Fruit fly (Drosophila melanogaster) whole organism, embryonic: ENCODE measurements around the gene Drs.

ENCODE experiments used
- ATbp ChIP-seq: fragments of 200-800 bp; sonication (Bioruptor generic); optimal IDR thresholded peaks from 2 replicates; lab custom pipeline; 2017; ENCODE audit warnings: missing biosample characterization, mild to moderate bottlenecking, missing genetic modification characterization, missing genetic modification reagents
- Atf-2 ChIP-seq: fragments of 200-800 bp; sonication (Bioruptor generic); optimal IDR thresholded peaks from 2 replicates; lab custom pipeline; 2016; ENCODE audit warnings: missing biosample characterization, missing genetic modification characterization
- Atf6 ChIP-seq: fragments of 200-800 bp; sonication (Bioruptor generic); IDR thresholded peaks from 2 replicates; pipeline ENCODE4 v1.3.6; 2022; ENCODE audit warnings: missing biosample characterization, missing genetic modification characterization
- Bteb2 ChIP-seq: fragments of 200-800 bp; sonication (Bioruptor generic); optimal IDR thresholded peaks from 2 replicates; lab custom pipeline; 2016; ENCODE audit warnings: missing biosample characterization, missing genetic modification characterization
- CG10147 ChIP-seq: fragments of 200-800 bp; sonication (Bioruptor generic); optimal IDR thresholded peaks from 2 replicates; lab custom pipeline; 2019; ENCODE audit warnings: missing biosample characterization, mild to moderate bottlenecking, missing genetic modification characterization, moderate library complexity
- CG10321 ChIP-seq: fragments of 200-800 bp; sonication (Bioruptor generic); IDR thresholded peaks from 2 replicates; pipeline ENCODE4 v1.3.6; 2022; ENCODE audit warnings: missing biosample characterization, missing genetic modification characterization
- CG11247 ChIP-seq: fragments of 200-800 bp; sonication (Bioruptor generic); IDR thresholded peaks from 2 replicates; pipeline ENCODE4 v1.3.6; 2022; ENCODE audit warnings: missing biosample characterization, missing genetic modification characterization
- CG11696 ChIP-seq: fragments of 200-800 bp; sonication (Bioruptor generic); IDR thresholded peaks from 2 replicates; pipeline ENCODE4 v1.3.6; 2022; ENCODE audit warnings: missing biosample characterization, missing genetic modification characterization
- CG15696 ChIP-seq: fragments of 200-800 bp; sonication (Bioruptor generic); optimal IDR thresholded peaks from 2 replicates; lab custom pipeline; 2019; ENCODE audit warnings: missing biosample characterization, mild to moderate bottlenecking, missing genetic modification characterization, moderate library complexity
- CG1647 ChIP-seq: fragments of 200-800 bp; sonication (Bioruptor generic); optimal IDR thresholded peaks from 3 replicates; lab custom pipeline; 2016; ENCODE audit warnings: missing biosample characterization, missing genetic modification characterization
- CG1792 ChIP-seq: fragments of 200-800 bp; sonication (Bioruptor generic); optimal IDR thresholded peaks from 2 replicates; lab custom pipeline; 2016; ENCODE audit warnings: missing biosample characterization, missing genetic modification characterization
- CG2678 ChIP-seq: fragments of 200-800 bp; sonication (Bioruptor generic); optimal IDR thresholded peaks from 3 replicates; lab custom pipeline; 2019; ENCODE audit warnings: missing biosample characterization, mild to moderate bottlenecking, missing genetic modification characterization, moderate library complexity
- CG31441 ChIP-seq: fragments of 200-800 bp; sonication (Bioruptor generic); IDR thresholded peaks from 2 replicates; pipeline ENCODE4 v1.3.6; 2022; ENCODE audit warnings: missing biosample characterization, missing genetic modification characterization
- CG33213 ChIP-seq: fragments of 200-800 bp; sonication (Bioruptor generic); optimal IDR thresholded peaks from 3 replicates; lab custom pipeline; 2016; ENCODE audit warnings: missing biosample characterization, missing genetic modification characterization
- CG34376 ChIP-seq: fragments of 200-800 bp; sonication (Bioruptor generic); optimal IDR thresholded peaks from 2 replicates; lab custom pipeline; 2018; ENCODE audit warnings: missing biosample characterization, mild to moderate bottlenecking, missing genetic modification characterization
- CG3838 ChIP-seq: fragments of 200-800 bp; sonication (Bioruptor generic); optimal IDR thresholded peaks from 3 replicates; lab custom pipeline; 2016; ENCODE audit warnings: missing biosample characterization, missing genetic modification characterization
- CG43689 ChIP-seq: fragments of 200-800 bp; sonication (Bioruptor generic); IDR thresholded peaks from 2 replicates; pipeline ENCODE4 v1.3.6; 2022; ENCODE audit warnings: missing biosample characterization, missing genetic modification characterization
- CG4820 ChIP-seq: fragments of 200-800 bp; sonication (Bioruptor generic); optimal IDR thresholded peaks from 3 replicates; lab custom pipeline; 2016; ENCODE audit warnings: missing biosample characterization, missing genetic modification characterization
- CG6765 ChIP-seq: fragments of 200-800 bp; sonication (Bioruptor generic); optimal IDR thresholded peaks from 3 replicates; lab custom pipeline; 2017; ENCODE audit warnings: missing biosample characterization, mild to moderate bottlenecking, missing genetic modification characterization
- CG6791 ChIP-seq: fragments of 200-800 bp; sonication (Bioruptor generic); IDR thresholded peaks from 3 replicates; pipeline ENCODE4 v1.3.6; 2022; ENCODE audit warnings: missing biosample characterization, missing genetic modification characterization; ENCODE audit not compliant: partially characterized antibody
- CG7372 ChIP-seq: fragments of 200-800 bp; sonication (Bioruptor generic); IDR thresholded peaks from 2 replicates; pipeline ENCODE4 v1.3.6; 2022; ENCODE audit warnings: missing biosample characterization, missing genetic modification characterization
- CG7839 ChIP-seq: fragments of 200-800 bp; sonication (Bioruptor generic); optimal IDR thresholded peaks from 3 replicates; lab custom pipeline; 2018; ENCODE audit warnings: missing biosample characterization, mild to moderate bottlenecking, missing genetic modification characterization, moderate library complexity
- Drgx ChIP-seq: fragments of 200-800 bp; sonication (Bioruptor generic); IDR thresholded peaks from 2 replicates; pipeline ENCODE4 v1.3.6; 2022; ENCODE audit warnings: missing biosample characterization, missing genetic modification characterization
- Elba2 ChIP-seq: fragments of 200-800 bp; sonication (Bioruptor generic); optimal IDR thresholded peaks from 3 replicates; lab custom pipeline; 2016; ENCODE audit warnings: missing biosample characterization, missing genetic modification characterization
- Hr39 ChIP-seq: fragments of >200 bp; optimal IDR thresholded peaks from 2 replicates; lab custom pipeline; 2017
- Max ChIP-seq: fragments of 200-800 bp; sonication (Bioruptor generic); optimal IDR thresholded peaks from 2 replicates; lab custom pipeline; 2016; ENCODE audit warnings: missing biosample characterization, mild to moderate bottlenecking, missing genetic modification characterization
- Mrtf ChIP-seq: fragments of 200-800 bp; sonication (Bioruptor generic); IDR thresholded peaks from 3 replicates; pipeline ENCODE4 v1.3.6; 2022; ENCODE audit warnings: missing biosample characterization, missing genetic modification characterization
- Oaz ChIP-seq: fragments of 200-800 bp; sonication (Bioruptor generic); IDR thresholded peaks from 2 replicates; pipeline ENCODE4 v1.3.6; 2022; ENCODE audit warnings: missing biosample characterization, missing genetic modification characterization
- bbx ChIP-seq: fragments of 200-800 bp; sonication (Bioruptor generic); IDR thresholded peaks from 2 replicates; pipeline ENCODE4 v1.3.6; 2022; ENCODE audit warnings: missing biosample characterization, missing genetic modification characterization; ENCODE audit not compliant: partially characterized antibody
- dm ChIP-seq: fragments of 200-800 bp; sonication (Bioruptor generic); optimal IDR thresholded peaks from 3 replicates; lab custom pipeline; 2016; ENCODE audit warnings: missing biosample characterization, missing genetic modification characterization
- en ChIP-seq: fragments of 200-800 bp; sonication (Bioruptor generic); optimal IDR thresholded peaks from 2 replicates; lab custom pipeline; 2016; ENCODE audit warnings: missing biosample characterization, missing genetic modification characterization
- esg ChIP-seq: fragments of 200-800 bp; sonication (Bioruptor generic); conservative IDR thresholded peaks from 2 replicates; pipeline ENCODE4 v1.3.6; 2022; ENCODE audit warnings: missing biosample characterization, missing genetic modification characterization
- gsb ChIP-seq: fragments of 200-800 bp; sonication (Bioruptor generic); IDR thresholded peaks from 2 replicates; pipeline ENCODE4 v1.3.6; 2022; ENCODE audit warnings: missing biosample characterization, missing genetic modification characterization
- gsb-n ChIP-seq: fragments of 200-800 bp; sonication (Bioruptor generic); optimal IDR thresholded peaks from 3 replicates; lab custom pipeline; 2018; ENCODE audit warnings: missing biosample characterization, mild to moderate bottlenecking, missing genetic modification characterization
- ham ChIP-seq: fragments of 200-800 bp; sonication (Bioruptor generic); IDR thresholded peaks from 2 replicates; pipeline ENCODE4 v1.3.6; 2022; ENCODE audit warnings: missing biosample characterization, missing genetic modification characterization
- hb ChIP-seq: fragments of 200-800 bp; sonication (Bioruptor generic); IDR thresholded peaks from 3 replicates; pipeline ENCODE4 v1.3.6; 2022; ENCODE audit warnings: missing biosample characterization, missing genetic modification characterization; ENCODE audit not compliant: partially characterized antibody
- her ChIP-seq: fragments of 200-800 bp; sonication (Bioruptor generic); optimal IDR thresholded peaks from 2 replicates; lab custom pipeline; 2016; ENCODE audit warnings: missing biosample characterization, missing genetic modification characterization
- jumu ChIP-seq: fragments of 200-800 bp; sonication (Bioruptor generic); optimal IDR thresholded peaks from 3 replicates; lab custom pipeline; 2016; ENCODE audit warnings: missing biosample characterization, missing genetic modification characterization
- lmd ChIP-seq: fragments of 200-800 bp; sonication (Bioruptor generic); IDR thresholded peaks from 2 replicates; pipeline ENCODE4 v1.3.6; 2022; ENCODE audit warnings: missing biosample characterization, missing genetic modification characterization
- mam ChIP-seq: fragments of 200-800 bp; sonication (Bioruptor generic); optimal IDR thresholded peaks from 3 replicates; lab custom pipeline; 2016; ENCODE audit warnings: missing biosample characterization, missing genetic modification characterization
- otp ChIP-seq: fragments of 200-800 bp; sonication (Bioruptor generic); IDR thresholded peaks from 3 replicates; pipeline ENCODE4, ENCODE4 v1.3.6; 2022; ENCODE audit warnings: missing biosample characterization, missing genetic modification characterization
- p53 ChIP-seq: fragments of 200-800 bp; sonication (Bioruptor generic); optimal IDR thresholded peaks from 2 replicates; lab custom pipeline; 2016; ENCODE audit warnings: missing biosample characterization, missing genetic modification characterization
- peb ChIP-seq: fragments of 200-800 bp; sonication (Bioruptor generic); IDR thresholded peaks from 2 replicates; pipeline ENCODE4 v1.3.6; 2022; ENCODE audit warnings: missing biosample characterization, missing genetic modification characterization
- phol ChIP-seq: fragments of 200-800 bp; sonication (Bioruptor generic); optimal IDR thresholded peaks from 3 replicates; lab custom pipeline; 2018; ENCODE audit warnings: missing biosample characterization, mild to moderate bottlenecking, missing genetic modification characterization, moderate library complexity
- pros ChIP-seq: fragments of 200-800 bp; sonication (Bioruptor generic); optimal IDR thresholded peaks from 3 replicates; lab custom pipeline; 2019; ENCODE audit warnings: missing biosample characterization, mild to moderate bottlenecking, missing genetic modification characterization, moderate library complexity
- run ChIP-seq: fragments of 200-800 bp; sonication (Bioruptor generic); optimal IDR thresholded peaks from 3 replicates; lab custom pipeline; 2018; ENCODE audit warnings: missing biosample characterization, mild to moderate bottlenecking, missing genetic modification characterization
- schlank ChIP-seq: fragments of 200-800 bp; sonication (Bioruptor generic); optimal IDR thresholded peaks from 2 replicates; lab custom pipeline; 2018; ENCODE audit warnings: missing biosample characterization, mild to moderate bottlenecking, missing genetic modification characterization
- seq ChIP-seq: fragments of 200-800 bp; sonication (Bioruptor generic); IDR thresholded peaks from 2 replicates; pipeline ENCODE4 v1.3.6; 2022; ENCODE audit warnings: missing biosample characterization, missing genetic modification characterization
- sqz ChIP-seq: fragments of 200-800 bp; sonication (Bioruptor generic); optimal IDR thresholded peaks from 3 replicates; lab custom pipeline; 2018; ENCODE audit warnings: missing biosample characterization, mild to moderate bottlenecking, missing genetic modification characterization
- tll ChIP-seq, 2 experiments: fragments of 200-800 bp in 1 of 2; fragments of >200 bp in 1 of 2; sonication (Bioruptor generic) in 1 of 2; optimal IDR thresholded peaks; 2 replicates each; lab custom pipeline; 2017 to 2019; ENCODE audit warnings: missing biosample characterization in 2 of 2, missing genetic modification characterization in 2 of 2, mild to moderate bottlenecking in 1 of 2, moderate library complexity in 1 of 2

The Drs gene

DNA sequence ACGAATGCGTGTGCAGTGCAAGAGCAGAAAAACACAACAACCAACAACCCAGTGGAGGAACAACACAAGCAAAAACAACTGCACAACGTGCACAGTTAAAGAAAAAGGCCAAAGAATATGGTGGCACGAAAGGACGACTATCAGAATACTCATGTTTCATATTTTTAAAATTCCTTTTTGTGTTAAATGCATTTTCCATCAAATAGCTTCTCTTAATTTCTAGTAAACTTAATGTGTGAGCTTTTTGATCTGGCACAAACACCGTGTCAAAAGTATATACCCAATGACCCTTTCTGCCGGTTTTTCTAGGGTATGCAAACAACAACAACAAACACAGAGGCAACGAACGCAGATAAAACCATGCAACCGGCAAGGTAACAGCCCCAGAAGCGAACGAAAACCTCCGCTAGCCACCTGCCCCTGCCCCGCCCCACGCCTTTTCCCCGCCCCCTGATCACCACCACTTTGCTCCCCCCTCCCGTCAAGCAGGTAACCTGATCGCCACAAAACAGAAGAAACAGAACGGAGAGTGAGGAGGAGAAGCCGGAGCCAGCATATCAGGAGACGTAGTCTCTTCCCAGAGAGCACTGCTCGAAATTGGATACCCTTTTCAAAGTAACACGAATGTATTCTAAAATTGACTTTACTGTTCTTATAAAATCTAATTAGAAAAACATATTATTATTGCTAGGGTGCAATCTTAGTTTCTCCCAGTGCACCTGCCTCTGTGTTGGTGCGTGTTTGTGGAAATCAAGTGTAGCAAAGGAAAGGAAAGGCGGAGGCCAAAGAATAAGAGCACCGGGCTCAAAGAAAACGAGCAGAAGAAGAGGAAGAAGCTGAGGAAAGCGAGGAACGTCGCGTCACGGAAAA lies 25.7 kb downstream of the Drs start (continued):
- peak; percentile 95 for TF ChIP-seq CG31441 (GFP tag; lab: Robert Waterston, UW)
- peak; percentile 80 for TF ChIP-seq CG1647 (GFP tag; lab: Kevin White, UChicago)
- peak; percentile 82 for TF ChIP-seq seq (GFP tag; lab: Robert Waterston, UW)
- TF ChIP-seq tll (GFP tag; optimal IDR thresholded peaks at IDR 0.05; lab: Kevin White, UChicago), result peak; percentile 30 to 62
- TF ChIP-seq CG3838, result no peak
- no peak for TF ChIP-seq CG6765
- peak; percentile 65 for TF ChIP-seq p53 (GFP tag; lab: Kevin White, UChicago)
- peak; percentile 81 for TF ChIP-seq Drgx (GFP tag; lab: Robert Waterston, UW)
- peak; percentile 85 for TF ChIP-seq dm (GFP tag; lab: Kevin White, UChicago)
- peak; percentile 70 for TF ChIP-seq CG1792 (GFP tag; lab: Kevin White, UChicago)
- no peak; the same call in 1 of the 2 replicates for TF ChIP-seq Atf6
- TF ChIP-seq Bteb2, result peak; percentile 45
- peak; percentile 90 for TF ChIP-seq CG7839 (tag; lab: Kevin White, UChicago)
- TF ChIP-seq phol (tag; lab: Kevin White, UChicago), result peak; percentile 93
- peak; percentile 89 for TF ChIP-seq ATbp
- TF ChIP-seq Elba2 (GFP tag; lab: Kevin White, UChicago), result peak; percentile 86
- 0 out of 3 replicates have a peak, but pooled peaks have one; percentile 38 for TF ChIP-seq hb (GFP tag; lab: Robert Waterston, UW)
- TF ChIP-seq pros (GFP tag; lab: Kevin White, UChicago), result peak; percentile 99
- TF ChIP-seq CG6791, result no peak
- TF ChIP-seq Atf-2 (GFP tag; lab: Kevin White, UChicago), result peak; percentile 95
- peak; percentile 89 for TF ChIP-seq CG15696 (tag; lab: Kevin White, UChicago)
- TF ChIP-seq Max, result peak; percentile 69
- TF ChIP-seq CG34376 (GFP tag; lab: Kevin White, UChicago), result no peak
- peak; percentile 98 for TF ChIP-seq otp (GFP tag; lab: Robert Waterston, UW)
- TF ChIP-seq CG2678 (tag; lab: Kevin White, UChicago), result peak; percentile 82
- TF ChIP-seq Oaz, result peak; percentile 41
- TF ChIP-seq peb (GFP tag; lab: Robert Waterston, UW), result peak; percentile 92
- peak; percentile 5 for TF ChIP-seq CG11696 (GFP tag; lab: Robert Waterston, UW)
- TF ChIP-seq gsb-n (tag; lab: Kevin White, UChicago), result peak; percentile 92
- TF ChIP-seq mam, result peak; percentile 70
- peak; percentile 49 for TF ChIP-seq CG7372 (GFP tag; lab: Robert Waterston, UW)
- no peak for TF ChIP-seq gsb (GFP tag; lab: Robert Waterston, UW)
- peak; percentile 94 for TF ChIP-seq CG4820 (GFP tag; lab: Kevin White, UChicago)
- TF ChIP-seq her (GFP tag; lab: Kevin White, UChicago), result peak; percentile 84
- TF ChIP-seq schlank (tag; lab: Kevin White, UChicago), result no peak
- no peak; the same call in 1 of the 2 replicates for TF ChIP-seq bbx (GFP tag; lab: Robert Waterston, UW)
- TF ChIP-seq esg (GFP tag; lab: Robert Waterston, UW), result peak; percentile 88
- peak; percentile 90 for TF ChIP-seq lmd (GFP tag; lab: Robert Waterston, UW)
- peak; percentile 49 for TF ChIP-seq sqz (GFP tag; lab: Kevin White, UChicago)
- peak; percentile 85 for TF ChIP-seq en (GFP tag; lab: Kevin White, UChicago)
- TF ChIP-seq CG11247 (GFP tag; lab: Robert Waterston, UW), result peak; percentile 74
- peak; percentile 85 for TF ChIP-seq Mrtf (GFP tag; lab: Robert Waterston, UW)
- TF ChIP-seq jumu, result peak; percentile 83
- TF ChIP-seq run (tag; lab: Kevin White, UChicago), result peak; percentile 54
- TF ChIP-seq ham (GFP tag; lab: Robert Waterston, UW), result no peak
- TF ChIP-seq Hr39, result no peak
- TF ChIP-seq CG10147 (GFP tag; lab: Kevin White, UChicago), result peak; percentile 53
- TF ChIP-seq CG33213 (GFP tag; lab: Kevin White, UChicago), result peak; percentile 93
- peak; percentile 23; the same call in 1 of the 2 replicates for TF ChIP-seq CG10321
- peak; percentile 72 for TF ChIP-seq CG43689 (GFP tag; lab: Robert Waterston, UW)
